Fruit fly (Drosophila melanogaster) whole organism, embryonic: ENCODE data around the gene CG10286.

Source experiments
- Abd-B ChIP-seq: fragments of 200-800 bp; sonication (Bioruptor generic); optimal IDR thresholded peaks from 2 replicates; lab custom pipeline; 2018; ENCODE audit warnings: missing biosample characterization, mild to moderate bottlenecking, missing genetic modification characterization, moderate library complexity
- Atf6 ChIP-seq: fragments of 200-800 bp; sonication (Bioruptor generic); IDR thresholded peaks from 2 replicates; pipeline ENCODE4 v1.3.6; 2022; ENCODE audit warnings: missing biosample characterization, missing genetic modification characterization
- C15 ChIP-seq: fragments of 200-800 bp; sonication (Bioruptor generic); IDR thresholded peaks from 3 replicates; pipeline ENCODE4 v1.3.6; 2022; ENCODE audit warnings: missing biosample characterization, missing genetic modification characterization
- CG10462 ChIP-seq: fragments of 200-800 bp; sonication (Bioruptor generic); optimal IDR thresholded peaks from 2 replicates; lab custom pipeline; 2016; ENCODE audit warnings: missing biosample characterization, missing genetic modification characterization
- CG10565 ChIP-seq: fragments of 200-800 bp; sonication (Bioruptor generic); optimal IDR thresholded peaks from 3 replicates; lab custom pipeline; 2016; ENCODE audit warnings: missing biosample characterization, mild to moderate bottlenecking, missing genetic modification characterization
- CG11093 ChIP-seq: fragments of 200-800 bp; sonication (Bioruptor generic); IDR thresholded peaks from 3 replicates; pipeline ENCODE4 v1.3.6; 2022; ENCODE audit warnings: missing biosample characterization, missing genetic modification characterization
- CG13287 ChIP-seq: fragments of 200-800 bp; sonication (Bioruptor generic); IDR thresholded peaks from 2 replicates; pipeline ENCODE4 v1.3.6; 2022; ENCODE audit warnings: missing biosample characterization, missing genetic modification characterization; ENCODE audit not compliant: partially characterized antibody
- CG1647 ChIP-seq: fragments of 200-800 bp; sonication (Bioruptor generic); optimal IDR thresholded peaks from 3 replicates; lab custom pipeline; 2016; ENCODE audit warnings: missing biosample characterization, missing genetic modification characterization
- CG16779 ChIP-seq: fragments of 200-800 bp; sonication (Bioruptor generic); IDR thresholded peaks from 2 replicates; pipeline ENCODE4 v1.3.6; 2022; ENCODE audit warnings: missing biosample characterization, missing genetic modification characterization
- CG16815 ChIP-seq: fragments of 200-800 bp; sonication (Bioruptor generic); optimal IDR thresholded peaks from 3 replicates; lab custom pipeline; 2017; ENCODE audit warnings: missing biosample characterization, mild to moderate bottlenecking, missing genetic modification characterization
- CG17385 ChIP-seq: fragments of 200-800 bp; sonication (Bioruptor generic); optimal IDR thresholded peaks from 3 replicates; lab custom pipeline; 2018; ENCODE audit warnings: missing biosample characterization, mild to moderate bottlenecking, missing genetic modification characterization
- CG18476 ChIP-seq: fragments of 200-800 bp; sonication (Bioruptor generic); optimal IDR thresholded peaks from 2 replicates; lab custom pipeline; 2016; ENCODE audit warnings: missing biosample characterization, mild to moderate bottlenecking, missing genetic modification characterization
- CG2202 ChIP-seq: fragments of 200-800 bp; sonication (Bioruptor generic); optimal IDR thresholded peaks from 2 replicates; lab custom pipeline; 2018; ENCODE audit warnings: missing biosample characterization, mild to moderate bottlenecking, missing genetic modification characterization
- CG2712 ChIP-seq: fragments of 200-800 bp; optimal IDR thresholded peaks from 3 replicates; lab custom pipeline; 2019; ENCODE audit warnings: missing biosample characterization, mild to moderate bottlenecking, missing genetic modification characterization, moderate library complexity
- CG2889 ChIP-seq: fragments of 200-800 bp; sonication (Bioruptor generic); IDR thresholded peaks from 3 replicates; pipeline ENCODE4 v1.3.6; 2022; ENCODE audit warnings: missing biosample characterization, missing genetic modification characterization
- CG30403 ChIP-seq: fragments of 200-800 bp; sonication (Bioruptor generic); optimal IDR thresholded peaks from 3 replicates; lab custom pipeline; 2016; ENCODE audit warnings: missing biosample characterization, missing genetic modification characterization
- CG32767 ChIP-seq: fragments of 200-800 bp; sonication (Bioruptor generic); IDR thresholded peaks from 2 replicates; pipeline ENCODE4 v1.3.6; 2022; ENCODE audit warnings: missing biosample characterization, missing genetic modification characterization
- CG3847 ChIP-seq: fragments of 200-800 bp; sonication (Bioruptor generic); IDR thresholded peaks from 2 replicates; pipeline ENCODE4 v1.3.6; 2022; ENCODE audit warnings: missing biosample characterization, missing genetic modification characterization
- CG6175 ChIP-seq: fragments of 200-800 bp; sonication (Bioruptor generic); IDR thresholded peaks from 3 replicates; pipeline ENCODE4 v1.3.6; 2022; ENCODE audit warnings: missing biosample characterization, missing genetic modification characterization
- CG6254 ChIP-seq: fragments of 200-800 bp; sonication (Bioruptor generic); optimal IDR thresholded peaks from 3 replicates; lab custom pipeline; 2017; ENCODE audit warnings: mild to moderate bottlenecking, missing biosample characterization, missing genetic modification reagents, missing genetic modification characterization
- CG6854 ChIP-seq: fragments of 200-800 bp; sonication (Bioruptor generic); optimal IDR thresholded peaks from 3 replicates; lab custom pipeline; 2017; ENCODE audit warnings: missing biosample characterization, mild to moderate bottlenecking, missing genetic modification characterization
- CG7556 ChIP-seq: fragments of 200-800 bp; sonication (Bioruptor generic); optimal IDR thresholded peaks from 2 replicates; lab custom pipeline; 2017; ENCODE audit warnings: missing biosample characterization, mild to moderate bottlenecking, missing genetic modification characterization
- CG7839 ChIP-seq: fragments of 200-800 bp; sonication (Bioruptor generic); optimal IDR thresholded peaks from 3 replicates; lab custom pipeline; 2018; ENCODE audit warnings: missing biosample characterization, mild to moderate bottlenecking, missing genetic modification characterization, moderate library complexity
- CG9437 ChIP-seq: fragments of 200-800 bp; sonication (Bioruptor generic); optimal IDR thresholded peaks from 2 replicates; lab custom pipeline; 2018; ENCODE audit warnings: missing biosample characterization, mild to moderate bottlenecking, missing genetic modification characterization
- Camta ChIP-seq: fragments of 200-800 bp; sonication (Bioruptor generic); optimal IDR thresholded peaks from 2 replicates; lab custom pipeline; 2016; ENCODE audit warnings: missing biosample characterization, missing genetic modification characterization
- CoRest ChIP-seq: fragments of 200-800 bp; sonication (Bioruptor generic); optimal IDR thresholded peaks from 3 replicates; lab custom pipeline; 2018; ENCODE audit warnings: missing biosample characterization, mild to moderate bottlenecking, missing genetic modification characterization, moderate library complexity
- D ChIP-seq, 2 experiments: fragments of 200-800 bp in 1 of 2; fragments of >200 bp in 1 of 2; sonication (Bioruptor generic) in 1 of 2; optimal IDR thresholded peaks; 2 replicates in 1 of 2; 3 replicates in 1 of 2; lab custom pipeline; 2017; ENCODE audit warnings: mild to moderate bottlenecking in 1 of 2, missing biosample characterization in 1 of 2, missing genetic modification characterization in 1 of 2, missing genetic modification reagents in 1 of 2
- Dad ChIP-seq: fragments of 200-800 bp; sonication (Bioruptor generic); optimal IDR thresholded peaks from 3 replicates; lab custom pipeline; 2016; ENCODE audit warnings: missing biosample characterization, missing genetic modification characterization
- Dp ChIP-seq: fragments of 200-800 bp; sonication (Bioruptor generic); optimal IDR thresholded peaks from 2 replicates; lab custom pipeline; 2018; ENCODE audit warnings: missing biosample characterization, mild to moderate bottlenecking, missing genetic modification characterization, moderate library complexity
- HLH3B ChIP-seq: fragments of 200-800 bp; sonication (Bioruptor generic); IDR thresholded peaks from 2 replicates; pipeline ENCODE4 v1.3.6; 2022; ENCODE audit warnings: missing biosample characterization, missing genetic modification characterization
- HLHmδ ChIP-seq: fragments of 200-800 bp; sonication (Bioruptor generic); optimal IDR thresholded peaks from 2 replicates; lab custom pipeline; 2018; ENCODE audit warnings: missing biosample characterization, mild to moderate bottlenecking, missing genetic modification characterization, moderate library complexity
- HmgZ ChIP-seq: fragments of 200-800 bp; sonication (Bioruptor generic); optimal IDR thresholded peaks from 2 replicates; lab custom pipeline; 2018; ENCODE audit warnings: missing biosample characterization, mild to moderate bottlenecking, missing genetic modification characterization
- Myb ChIP-seq: fragments of 200-800 bp; sonication (Bioruptor generic); optimal IDR thresholded peaks from 2 replicates; lab custom pipeline; 2016; ENCODE audit warnings: missing biosample characterization, missing genetic modification characterization
- PHDP ChIP-seq: fragments of 200-800 bp; sonication (Bioruptor generic); optimal IDR thresholded peaks from 3 replicates; lab custom pipeline; 2018; ENCODE audit warnings: missing biosample characterization, mild to moderate bottlenecking, missing genetic modification characterization, moderate library complexity
- Ravus ChIP-seq: fragments of 200-800 bp; sonication (Bioruptor generic); IDR thresholded peaks from 2 replicates; pipeline ENCODE4 v1.3.6; 2022; ENCODE audit warnings: missing biosample characterization, missing genetic modification characterization
- Sox100B ChIP-seq: fragments of 200-800 bp; sonication (Bioruptor generic); optimal IDR thresholded peaks from 3 replicates; lab custom pipeline; 2018; ENCODE audit warnings: missing biosample characterization, mild to moderate bottlenecking, missing genetic modification characterization
- TFAM ChIP-seq: fragments of 200-800 bp; sonication (Bioruptor generic); optimal IDR thresholded peaks from 2 replicates; lab custom pipeline; 2017; ENCODE audit warnings: missing biosample characterization, missing genetic modification characterization, inconsistent platforms
- Vsx1 ChIP-seq: fragments of 200-800 bp; sonication (Bioruptor generic); optimal IDR thresholded peaks from 2 replicates; lab custom pipeline; 2017; ENCODE audit warnings: missing biosample characterization, mild to moderate bottlenecking, missing genetic modification characterization, missing genetic modification reagents
- bigmax ChIP-seq: fragments of 200-800 bp; sonication (Bioruptor generic); optimal IDR thresholded peaks from 2 replicates; lab custom pipeline; 2018; ENCODE audit warnings: missing biosample characterization, mild to moderate bottlenecking, missing genetic modification characterization
- cad ChIP-seq: fragments of >200 bp; optimal IDR thresholded peaks from 2 replicates; lab custom pipeline; 2017; ENCODE audit warnings: missing biosample characterization, missing genetic modification characterization
- dysf ChIP-seq: fragments of 200-800 bp; sonication (Bioruptor generic); IDR thresholded peaks from 3 replicates; pipeline ENCODE4 v1.3.6; 2022; ENCODE audit warnings: missing biosample characterization, missing genetic modification characterization
- fru ChIP-seq: fragments of >200 bp; optimal IDR thresholded peaks from 2 replicates; lab custom pipeline; 2017
- grn ChIP-seq: fragments of 200-800 bp; sonication (Bioruptor generic); optimal IDR thresholded peaks from 3 replicates; lab custom pipeline; 2017; ENCODE audit warnings: missing biosample characterization, missing genetic modification characterization
- gsb-n ChIP-seq: fragments of 200-800 bp; sonication (Bioruptor generic); optimal IDR thresholded peaks from 3 replicates; lab custom pipeline; 2018; ENCODE audit warnings: missing biosample characterization, mild to moderate bottlenecking, missing genetic modification characterization
- hbn ChIP-seq: fragments of 200-800 bp; sonication (Bioruptor generic); IDR thresholded peaks from 2 replicates; pipeline ENCODE4 v1.3.6; 2022; ENCODE audit warnings: missing biosample characterization, missing genetic modification characterization; ENCODE audit not compliant: partially characterized antibody
- nau ChIP-seq: fragments of 200-800 bp; sonication (Bioruptor generic); optimal IDR thresholded peaks from 3 replicates; lab custom pipeline; 2017; ENCODE audit warnings: missing biosample characterization, mild to moderate bottlenecking, missing genetic modification characterization, missing genetic modification reagents
- odd ChIP-seq: fragments of 200-800 bp; sonication (Bioruptor generic); optimal IDR thresholded peaks from 2 replicates; lab custom pipeline; 2017; ENCODE audit warnings: missing biosample characterization, mild to moderate bottlenecking, missing genetic modification characterization
- scrt ChIP-seq: fragments of 200-800 bp; sonication (Bioruptor generic); optimal IDR thresholded peaks from 2 replicates; lab custom pipeline; 2018; ENCODE audit warnings: missing biosample characterization, mild to moderate bottlenecking, missing genetic modification characterization, moderate library complexity
- sens ChIP-seq: fragments of 200-800 bp; sonication (Bioruptor generic); peaks from one replicate; lab custom pipeline; 2016; ENCODE audit warnings: missing biosample characterization, missing genetic modification characterization
- sob ChIP-seq: fragments of 200-800 bp; sonication (Bioruptor generic); IDR thresholded peaks from 2 replicates; pipeline ENCODE4 v1.3.6; 2022; ENCODE audit warnings: missing biosample characterization, missing genetic modification characterization
- unpg ChIP-seq: fragments of 200-800 bp; sonication (Bioruptor generic); optimal IDR thresholded peaks from 3 replicates; lab custom pipeline; 2018; ENCODE audit warnings: missing biosample characterization, mild to moderate bottlenecking, missing genetic modification characterization, moderate library complexity

The CG10286 gene

DNA sequence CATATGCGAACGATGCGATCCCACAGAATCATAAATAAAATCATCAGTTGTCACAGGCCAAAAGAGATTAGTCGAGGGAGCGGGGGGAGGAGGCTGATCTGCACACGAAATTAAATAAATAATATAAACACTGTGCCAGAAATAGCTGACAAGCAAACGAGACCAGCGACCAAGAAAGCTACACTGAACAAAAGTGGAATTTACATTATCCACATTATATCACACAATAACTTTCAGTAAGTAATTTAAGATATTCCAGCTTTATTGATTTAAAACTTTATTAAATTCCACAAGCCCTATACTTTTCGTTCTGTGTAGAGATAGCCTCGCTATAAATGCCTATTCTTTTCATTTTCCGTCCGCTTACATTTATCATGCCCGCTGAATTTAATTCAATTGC is 35.4 kb downstream of the CG10286 start (continued):
- TF ChIP-seq Atf6 (GFP tag; lab: Robert Waterston, UW) (peak; percentile 87), HmgZ (tag; lab: Kevin White, UChicago) (peak; percentile 67), PHDP (peak; percentile 84), fru (lab: Kevin White, UChicago) (no peak), CG6854 (peak; percentile 36), CG6254 (GFP tag; lab: Kevin White, UChicago) (peak; percentile 73), CG18476 (GFP tag; lab: Kevin White, UChicago) (peak; percentile 70), CG7556 (GFP tag; lab: Kevin White, UChicago) (peak; percentile 79), CG10462 (peak; percentile 44), Vsx1 (peak; percentile 71), Dp (GFP tag; lab: Kevin White, UChicago) (no peak), CoRest (peak; percentile 80), gsb-n (peak; percentile 78), CG16815 (GFP tag; lab: Kevin White, UChicago) (peak; percentile 58), bigmax (no peak), Myb (GFP tag; lab: Kevin White, UChicago) (peak; percentile 56), CG10565 (no peak), CG32767 (GFP tag; lab: Robert Waterston, UW) (peak; percentile 85; the same call in 1 of the 2 replicates), CG2889 (GFP tag; lab: Robert Waterston, UW) (peak; percentile 73; the same call in 2 of the 3 replicates), C15 (GFP tag; lab: Robert Waterston, UW) (peak; percentile 82; the same call in 2 of the 3 replicates), Ravus (peak; percentile 69), CG7839 (peak; percentile 85), HLH3B (GFP tag; lab: Robert Waterston, UW) (peak; percentile 90), HLHmδ (no peak), sens (GFP tag; lab: Kevin White, UChicago) (peak; percentile 92), cad (GFP tag; lab: Kevin White, UChicago) (no peak), D (optimal IDR thresholded peaks at IDR 0.05; lab: Kevin White, UChicago) (no peak), D (GFP tag; optimal IDR thresholded peaks at IDR 0.05; lab: Kevin White, UChicago) (peak; percentile 72), CG13287 (no peak), Camta (GFP tag; lab: Kevin White, UChicago) (peak; percentile 77), odd (peak; percentile 72), CG9437 (GFP tag; lab: Kevin White, UChicago) (peak; percentile 53), Dad (GFP tag; lab: Kevin White, UChicago) (peak; percentile 36), nau (GFP tag; lab: Kevin White, UChicago) (peak; percentile 56), scrt (GFP tag; lab: Kevin White, UChicago) (peak; percentile 50), CG17385 (GFP tag; lab: Kevin White, UChicago) (peak; percentile 79), hbn (no peak), unpg (GFP tag; lab: Kevin White, UChicago) (peak; percentile 86), CG2712 (tag; lab: Kevin White, UChicago) (peak; percentile 82), TFAM (GFP tag; lab: Kevin White, UChicago) (no peak), CG6175 (GFP tag; lab: Robert Waterston, UW) (no peak; the same call in none of the 3 replicates), CG2202 (tag; lab: Kevin White, UChicago) (no peak), Sox100B (GFP tag; lab: Kevin White, UChicago) (peak; percentile 78), CG3847 (GFP tag; lab: Robert Waterston, UW) (peak; percentile 82), sob (GFP tag; lab: Robert Waterston, UW) (peak; percentile 88), CG16779 (no peak; the same call in 1 of the 2 replicates), CG11093 (GFP tag; lab: Robert Waterston, UW) (peak; percentile 60; the same call in 2 of the 3 replicates), grn (GFP tag; lab: Kevin White, UChicago) (no peak), dysf (GFP tag; lab: Robert Waterston, UW) (peak; percentile 91), CG1647 (GFP tag; lab: Kevin White, UChicago) (peak; percentile 45), CG30403 (GFP tag; lab: Kevin White, UChicago) (peak; percentile 82), Abd-B (GFP tag; lab: Kevin White, UChicago) (peak; percentile 78)
